Worm (Caenorhabditis elegans) whole organism, young adult: ENCODE results near the gene txt-10.

Source experiments
- D2030.7 ChIP-seq: fragments of 200-800 bp; sonication (Bioruptor generic); IDR thresholded peaks from 2 replicates; pipeline ENCODE4 v1.3.6; 2022; ENCODE audit warnings: missing genetic modification reagents, missing genetic modification characterization, missing compliant biosample characterization
- K11D2.4 ChIP-seq: fragments of 200-800 bp; sonication (Bioruptor generic); IDR thresholded peaks from 2 replicates; pipeline ENCODE4 v1.3.6; 2022; ENCODE audit warnings: missing genetic modification reagents, missing genetic modification characterization, missing compliant biosample characterization
- Y95B8A.8 ChIP-seq: fragments of 200-800 bp; sonication (Bioruptor generic); IDR thresholded peaks from 2 replicates; pipeline ENCODE4 v1.3.6; 2022; ENCODE audit warnings: missing genetic modification reagents, missing genetic modification characterization, missing compliant biosample characterization
- egl-44 ChIP-seq: fragments of 200-800 bp; sonication (Bioruptor generic); IDR thresholded peaks from 2 replicates; pipeline ENCODE4 v1.3.6; 2022; ENCODE audit warnings: missing genetic modification reagents, missing genetic modification characterization, missing compliant biosample characterization
- ekl-4 ChIP-seq: fragments of 200-800 bp; sonication (Bioruptor generic); IDR thresholded peaks from 2 replicates; pipeline ENCODE4 v1.3.6; 2022; ENCODE audit warnings: missing genetic modification reagents, missing genetic modification characterization, missing compliant biosample characterization
- hmg-20 ChIP-seq: fragments of 200-800 bp; sonication (Bioruptor generic); IDR thresholded peaks from 2 replicates; pipeline ENCODE4 v1.3.6; 2022; ENCODE audit warnings: missing genetic modification reagents, missing genetic modification characterization, missing compliant biosample characterization
- hsf-1 ChIP-seq: fragments of 200-800 bp; sonication (Bioruptor generic); IDR thresholded peaks from 2 replicates; pipeline ENCODE4 v1.3.6; 2022; ENCODE audit warnings: missing genetic modification reagents, missing genetic modification characterization, missing compliant biosample characterization
- let-607 ChIP-seq, 2 experiments: fragments of 200-800 bp in 1 of 2; sonication (Bioruptor generic) in 1 of 2; sonication (generic microtip) in 1 of 2; optimal IDR thresholded peaks; 2 replicates each; lab custom pipeline; 2016 to 2018; ENCODE audit warnings: mild to moderate bottlenecking in 2 of 2, missing compliant biosample characterization in 2 of 2, missing genetic modification characterization in 2 of 2, moderate library complexity in 2 of 2, missing genotype in 1 of 2
- nhr-27 ChIP-seq: fragments of 200-800 bp; sonication (Bioruptor generic); optimal IDR thresholded peaks from 2 replicates; lab custom pipeline; 2018; ENCODE audit warnings: mild to moderate bottlenecking, missing genetic modification characterization, moderate library complexity, missing compliant biosample characterization
- repo-1 ChIP-seq: sonication (generic microtip); optimal IDR thresholded peaks from 2 replicates; lab custom pipeline; 2017; ENCODE audit warnings: mild to moderate bottlenecking, missing genetic modification characterization, missing compliant biosample characterization
- snpc-4 ChIP-seq, 5 experiments: fragments of 150-350 bp in 1 of 5; sonication (generic microtip) in 4 of 5; optimal IDR thresholded peaks; 2 replicates each; lab custom pipeline; 2014 to 2018; ENCODE audit warnings: missing genetic modification characterization in 5 of 5, missing biosample characterization in 3 of 5, antibody characterized with exemption in 2 of 5, mild to moderate bottlenecking in 2 of 5, missing compliant biosample characterization in 2 of 5, missing genotype in 2 of 5, moderate library complexity in 2 of 5, missing genetic modification reagents in 1 of 5
- tlf-1 ChIP-seq: fragments of 200-800 bp; sonication (Bioruptor generic); optimal IDR thresholded peaks from 2 replicates; lab custom pipeline; 2018; ENCODE audit warnings: mild to moderate bottlenecking, missing genetic modification characterization, missing compliant biosample characterization
- zim-3 ChIP-seq: sonication (generic microtip); optimal IDR thresholded peaks from 2 replicates; lab custom pipeline; 2017; ENCODE audit warnings: mild to moderate bottlenecking, missing genetic modification characterization, moderate library complexity, missing compliant biosample characterization

ce11 chrV:10571523-10571922, 38.9 kb upstream of the txt-10 start:
- TF ChIP-seq hmg-20 (GFP tag; lab: Robert Waterston, UW) (no peak), egl-44 (GFP tag; lab: Robert Waterston, UW) (no peak), snpc-4 (GFP tag; optimal IDR thresholded peaks at IDR 0.05; lab: Kevin White, UChicago) (no peak), snpc-4 (tag; optimal IDR thresholded peaks at IDR 0.05; lab: Kevin White, UChicago) (no peak), let-607 (tag; optimal IDR thresholded peaks at IDR 0.05; lab: Kevin White, UChicago) (no peak), K11D2.4 (GFP tag; lab: Robert Waterston, UW) (no peak), tlf-1 (GFP tag; lab: Kevin White, UChicago) (no peak), Y95B8A.8 (GFP tag; lab: Robert Waterston, UW) (no peak), nhr-27 (no peak), zim-3 (no peak), repo-1 (no peak), ekl-4 (GFP tag; lab: Robert Waterston, UW) (no peak), D2030.7 (GFP tag; lab: Robert Waterston, UW) (no peak), hsf-1 (GFP tag; lab: Robert Waterston, UW) (no peak)
